Fruit fly (Drosophila melanogaster) whole organism, pupa: Measurements from ENCODE around the gene Cp18.

Experiments
- CG10348 ChIP-seq: fragments of 200-800 bp; sonication (Bioruptor generic); IDR thresholded peaks from 2 replicates; pipeline ENCODE4 v1.3.6; 2022; ENCODE audit warnings: missing biosample characterization, missing genetic modification characterization
- CG12605 ChIP-seq: fragments of 200-800 bp; sonication (Bioruptor generic); IDR thresholded peaks from 2 replicates; pipeline ENCODE4 v1.3.6; 2022; ENCODE audit warnings: missing biosample characterization, missing genetic modification characterization
- CG13204 ChIP-seq: fragments of 200-800 bp; sonication (Bioruptor generic); optimal IDR thresholded peaks from 2 replicates; lab custom pipeline; 2018; ENCODE audit warnings: missing biosample characterization, mild to moderate bottlenecking, missing genetic modification characterization, moderate library complexity
- CG14655 ChIP-seq: fragments of 200-800 bp; sonication (Bioruptor generic); optimal IDR thresholded peaks from 3 replicates; lab custom pipeline; 2017; ENCODE audit warnings: mild to moderate bottlenecking, missing biosample characterization, missing genetic modification reagents, missing genetic modification characterization
- CG15710 ChIP-seq: fragments of 200-800 bp; sonication (Bioruptor generic); optimal IDR thresholded peaks from 2 replicates; lab custom pipeline; 2018; ENCODE audit warnings: missing biosample characterization, mild to moderate bottlenecking, missing genetic modification characterization, moderate library complexity
- CG17806 ChIP-seq: fragments of 200-800 bp; sonication (Bioruptor generic); optimal IDR thresholded peaks from 2 replicates; lab custom pipeline; 2018; ENCODE audit warnings: missing biosample characterization, mild to moderate bottlenecking, missing genetic modification characterization, moderate library complexity
- CG32121 ChIP-seq: fragments of 200-800 bp; sonication (Bioruptor generic); IDR thresholded peaks from 2 replicates; pipeline ENCODE4 v1.3.6; 2022; ENCODE audit warnings: missing biosample characterization, missing genetic modification characterization
- CG34367 ChIP-seq: fragments of 200-800 bp; sonication (Bioruptor generic); optimal IDR thresholded peaks from 2 replicates; lab custom pipeline; 2018; ENCODE audit warnings: missing biosample characterization, mild to moderate bottlenecking, missing genetic modification characterization
- CG4496 ChIP-seq: fragments of 200-800 bp; sonication (Bioruptor generic); IDR thresholded peaks from 3 replicates; pipeline ENCODE4 v1.3.6; 2022; ENCODE audit warnings: missing biosample characterization, missing genetic modification characterization
- CG8159 ChIP-seq: fragments of 200-800 bp; sonication (Bioruptor generic); optimal IDR thresholded peaks from 3 replicates; lab custom pipeline; 2018; ENCODE audit warnings: missing biosample characterization, mild to moderate bottlenecking, missing genetic modification characterization, moderate library complexity
- CG8301 ChIP-seq: fragments of 200-800 bp; sonication (Bioruptor generic); optimal IDR thresholded peaks from 2 replicates; lab custom pipeline; 2018; ENCODE audit warnings: missing biosample characterization, mild to moderate bottlenecking, missing genetic modification characterization
- CG9948 ChIP-seq: fragments of 200-800 bp; sonication (Bioruptor generic); optimal IDR thresholded peaks from 2 replicates; lab custom pipeline; 2018; ENCODE audit warnings: missing biosample characterization, mild to moderate bottlenecking, missing genetic modification characterization, moderate library complexity
- D1 ChIP-seq: fragments of 200-800 bp; sonication (Bioruptor generic); optimal IDR thresholded peaks from 2 replicates; lab custom pipeline; 2018; ENCODE audit warnings: missing biosample characterization, mild to moderate bottlenecking, missing genetic modification characterization, moderate library complexity
- EcR ChIP-seq: fragments of 200-800 bp; sonication (Bioruptor generic); optimal IDR thresholded peaks from 3 replicates; lab custom pipeline; 2019; ENCODE audit warnings: missing biosample characterization, missing genetic modification characterization, mild to moderate bottlenecking, moderate library complexity, missing genetic modification reagents
- Ets98B ChIP-seq: fragments of 200-800 bp; sonication (Bioruptor generic); IDR thresholded peaks from 2 replicates; pipeline ENCODE4 v1.3.6; 2022; ENCODE audit warnings: missing biosample characterization, missing genetic modification characterization
- Pif1A ChIP-seq: fragments of 200-800 bp; sonication (Bioruptor generic); optimal IDR thresholded peaks from 3 replicates; lab custom pipeline; 2016; ENCODE audit warnings: missing biosample characterization, missing genetic modification characterization
- Pif1B ChIP-seq: fragments of 200-800 bp; sonication (Bioruptor generic); optimal IDR thresholded peaks from 3 replicates; lab custom pipeline; 2016; ENCODE audit warnings: missing biosample characterization, missing genetic modification characterization
- Snoo ChIP-seq: fragments of 200-800 bp; sonication (Bioruptor generic); optimal IDR thresholded peaks from 3 replicates; lab custom pipeline; 2017; ENCODE audit warnings: missing biosample characterization, mild to moderate bottlenecking, missing genetic modification characterization, inconsistent platforms
- fd96Ca ChIP-seq: fragments of 200-800 bp; sonication (Bioruptor generic); IDR thresholded peaks from 3 replicates; pipeline ENCODE4 v1.3.6; 2022; ENCODE audit warnings: missing biosample characterization, missing genetic modification characterization
- gl ChIP-seq: fragments of 200-800 bp; sonication (Bioruptor generic); optimal IDR thresholded peaks from 2 replicates; lab custom pipeline; 2018; ENCODE audit warnings: missing biosample characterization, mild to moderate bottlenecking, missing genetic modification characterization
- rn ChIP-seq: fragments of 200-800 bp; sonication (Bioruptor generic); IDR thresholded peaks from 2 replicates; pipeline ENCODE4 v1.3.6; 2022; ENCODE audit warnings: missing biosample characterization, missing genetic modification characterization

The Cp18 gene

DNA sequence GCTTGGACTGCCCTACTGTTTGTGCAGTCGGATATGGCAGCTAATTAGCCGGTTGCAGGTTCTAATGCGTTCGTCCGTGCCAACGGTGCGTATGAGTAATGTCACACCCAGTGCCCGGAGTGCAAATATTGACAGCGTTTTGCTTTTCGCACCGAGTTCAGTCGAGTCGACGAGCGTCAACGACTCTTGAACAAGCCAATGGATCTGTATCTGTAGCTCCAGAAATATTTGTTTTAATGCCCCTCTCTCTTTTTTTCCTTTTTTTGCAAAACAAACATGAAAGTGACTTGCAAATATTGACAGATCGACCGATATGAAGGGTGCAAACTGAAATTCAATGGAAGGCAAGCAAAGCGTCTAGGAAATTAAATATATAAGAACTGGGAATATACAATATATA lies 24.1 kb upstream of the Cp18 start:
- TF ChIP-seq gl (tag; lab: Kevin White, UChicago) (peak; percentile 75), CG10348 (no peak), CG4496 (GFP tag; lab: Robert Waterston, UW) (peak; percentile 56; the same call in 2 of the 3 replicates), fd96Ca (GFP tag; lab: Robert Waterston, UW) (no peak), CG9948 (peak; percentile 30), CG14655 (peak; percentile 61), CG32121 (GFP tag; lab: Robert Waterston, UW) (peak; percentile 57; the same call in 1 of the 2 replicates), D1 (tag; lab: Kevin White, UChicago) (peak; percentile 4), Pif1B (peak; percentile 81), CG34367 (tag; lab: Kevin White, UChicago) (peak; percentile 68), CG15710 (tag; lab: Kevin White, UChicago) (peak; percentile 44), rn (GFP tag; lab: Robert Waterston, UW) (no peak), EcR (GFP tag; lab: Kevin White, UChicago) (peak; percentile 42), CG13204 (GFP tag; lab: Kevin White, UChicago) (peak; percentile 3), Pif1A (peak; percentile 69), Snoo (peak; percentile 66), CG8301 (tag; lab: Kevin White, UChicago) (peak; percentile 19), Ets98B (GFP tag; lab: Robert Waterston, UW) (peak; percentile 36; the same call in 1 of the 2 replicates), CG17806 (tag; lab: Kevin White, UChicago) (peak; percentile 47), CG8159 (tag; lab: Kevin White, UChicago) (peak; percentile 66), CG12605 (peak; percentile 31; the same call in 1 of the 2 replicates)

DNA sequence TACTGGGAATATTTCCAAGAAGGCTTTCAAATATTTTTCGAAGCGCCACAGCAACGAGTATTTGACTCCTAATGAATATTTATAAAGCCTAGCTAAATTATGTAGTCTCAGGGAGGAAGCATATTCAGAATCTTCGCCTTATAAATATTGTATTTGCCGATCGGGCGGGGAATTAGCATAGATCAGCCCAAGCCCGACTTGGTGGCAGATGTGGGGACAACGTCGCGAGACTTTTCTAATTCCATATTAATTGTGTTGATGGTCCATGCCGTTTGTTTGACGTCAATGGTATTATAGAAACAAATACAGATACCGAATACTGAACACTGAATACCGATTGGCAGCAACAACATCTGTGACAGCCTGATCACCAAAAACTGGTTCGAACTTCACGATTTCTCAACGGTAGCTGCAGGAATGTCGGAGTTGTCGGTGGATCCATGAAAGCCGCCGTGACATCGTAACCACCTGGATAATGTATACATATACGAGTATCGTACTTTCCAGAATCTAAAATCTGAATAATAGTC lies 22.8 kb upstream of the Cp18 start:
- no peak for TF ChIP-seq gl (tag; lab: Kevin White, UChicago)
- no peak for TF ChIP-seq Pif1A
- TF ChIP-seq CG13204 (GFP tag; lab: Kevin White, UChicago): no peak
- TF ChIP-seq CG15710 (tag; lab: Kevin White, UChicago): no peak
- no peak for TF ChIP-seq CG14655
- TF ChIP-seq CG8159 (tag; lab: Kevin White, UChicago): no peak
- TF ChIP-seq CG8301 (tag; lab: Kevin White, UChicago): no peak

DNA sequence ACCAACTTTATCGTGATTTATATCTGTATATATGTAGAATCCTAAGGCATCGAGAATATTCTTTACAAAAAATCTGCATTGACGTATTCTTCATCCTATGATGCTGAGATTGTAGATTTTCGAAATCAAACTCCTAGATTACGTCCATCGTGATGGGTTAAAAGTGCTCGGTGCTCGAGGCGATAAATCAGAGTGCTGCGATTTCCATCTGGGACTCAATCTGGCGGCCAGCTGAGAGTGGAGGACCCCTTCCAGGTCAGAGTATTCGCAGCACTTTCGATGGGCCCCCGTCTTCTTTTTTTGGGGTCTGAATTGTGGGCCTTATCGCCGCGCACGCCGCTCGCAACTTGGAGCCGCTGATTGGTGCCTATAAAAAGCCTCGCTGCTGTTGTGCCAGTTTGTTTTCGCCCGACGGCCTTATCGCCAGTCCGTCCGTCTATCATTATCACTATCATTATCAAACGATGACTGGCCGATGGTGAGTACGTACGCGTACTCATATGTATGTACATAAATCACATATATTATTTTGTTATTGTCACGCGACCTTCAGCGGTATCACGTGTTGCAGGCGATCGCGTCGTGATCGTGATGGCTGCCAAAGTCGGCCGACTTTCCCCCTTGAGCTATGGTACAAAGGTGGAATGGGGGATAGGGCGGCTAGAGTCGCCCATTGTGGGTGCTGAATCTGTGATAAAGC lies 21.7 kb upstream of the Cp18 start:
- TF ChIP-seq Pif1B: no peak
- peak; percentile 49 for TF ChIP-seq CG13204 (GFP tag; lab: Kevin White, UChicago)
- TF ChIP-seq CG10348: no peak
- peak; percentile 5 for TF ChIP-seq Pif1A
- TF ChIP-seq EcR (GFP tag; lab: Kevin White, UChicago): peak; percentile 66

dm6 chr3L:8707075-8707474 lies 19.5 kb upstream of the Cp18 start:
- TF ChIP-seq Ets98B (GFP tag; lab: Robert Waterston, UW) (no peak), D1 (tag; lab: Kevin White, UChicago) (no peak), rn (GFP tag; lab: Robert Waterston, UW) (no peak), fd96Ca (GFP tag; lab: Robert Waterston, UW) (no peak), CG34367 (tag; lab: Kevin White, UChicago) (no peak), CG12605 (no peak), Snoo (no peak), CG17806 (tag; lab: Kevin White, UChicago) (no peak), EcR (GFP tag; lab: Kevin White, UChicago) (no peak), CG4496 (GFP tag; lab: Robert Waterston, UW) (no peak), CG32121 (GFP tag; lab: Robert Waterston, UW) (no peak), CG13204 (GFP tag; lab: Kevin White, UChicago) (no peak), CG10348 (no peak), CG8159 (tag; lab: Kevin White, UChicago) (no peak), Pif1B (no peak), CG8301 (tag; lab: Kevin White, UChicago) (no peak), CG14655 (no peak), Pif1A (no peak), CG9948 (no peak)
- TF ChIP-seq, all 21 proteins: peak for 0

DNA sequence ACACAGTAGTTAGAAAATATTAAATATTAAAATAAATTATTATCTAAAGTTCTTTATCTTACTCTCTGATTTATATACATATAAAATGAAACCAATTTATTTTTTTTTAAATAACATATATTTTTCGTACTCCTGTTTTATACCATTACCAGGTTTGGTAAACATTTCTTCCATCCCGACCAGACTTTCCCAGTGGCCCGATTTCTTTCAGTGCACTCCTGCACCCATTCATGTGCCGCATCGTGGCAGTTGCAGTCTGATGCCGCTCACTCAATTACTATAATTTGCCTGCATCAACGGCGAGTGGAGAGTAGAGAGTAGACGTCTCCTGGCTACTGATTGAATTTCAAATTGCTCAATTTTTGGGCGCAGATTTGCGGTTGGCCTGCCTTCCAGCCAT lies 18.8 kb upstream of the Cp18 start:
- TF ChIP-seq CG8301 (tag; lab: Kevin White, UChicago): no peak
- TF ChIP-seq CG34367 (tag; lab: Kevin White, UChicago): no peak
- peak; percentile 29 for TF ChIP-seq CG15710 (tag; lab: Kevin White, UChicago)
- no peak for TF ChIP-seq Ets98B (GFP tag; lab: Robert Waterston, UW)
- peak; percentile 15 for TF ChIP-seq Snoo
- TF ChIP-seq CG4496 (GFP tag; lab: Robert Waterston, UW): no peak
- TF ChIP-seq CG13204 (GFP tag; lab: Kevin White, UChicago): no peak
- peak; percentile 20 for TF ChIP-seq CG17806 (tag; lab: Kevin White, UChicago)
- no peak for TF ChIP-seq D1 (tag; lab: Kevin White, UChicago)
- TF ChIP-seq Pif1B: peak; percentile 4
- no peak for TF ChIP-seq gl (tag; lab: Kevin White, UChicago)
- peak; percentile 18 for TF ChIP-seq CG8159 (tag; lab: Kevin White, UChicago)
- peak; percentile 16 for TF ChIP-seq CG9948
- no peak for TF ChIP-seq CG10348
- TF ChIP-seq CG14655: peak; percentile 13
- TF ChIP-seq Pif1A: no peak
- no peak for TF ChIP-seq rn (GFP tag; lab: Robert Waterston, UW)
- 0 out of 3 replicates have a peak, but pooled peaks have one; percentile 36 for TF ChIP-seq fd96Ca (GFP tag; lab: Robert Waterston, UW)
- no peak for TF ChIP-seq CG32121 (GFP tag; lab: Robert Waterston, UW)
- TF ChIP-seq EcR (GFP tag; lab: Kevin White, UChicago): no peak
